Worm (Caenorhabditis elegans) whole organism, young adult: ENCODE results near the gene tig-3.

Source experiments
- C17E4.6 ChIP-seq: fragments of 200-800 bp; sonication (Bioruptor generic); IDR thresholded peaks from 2 replicates; pipeline ENCODE4 v1.3.6; 2022; ENCODE audit warnings: missing genetic modification reagents, missing genetic modification characterization, missing compliant biosample characterization
- F49E8.2 ChIP-seq: sonication (generic microtip); optimal IDR thresholded peaks from 3 replicates; lab custom pipeline; 2017; ENCODE audit warnings: missing genetic modification characterization, mild to moderate bottlenecking, missing compliant biosample characterization, antibody characterized with exemption, moderate library complexity; ENCODE audit not compliant: insufficient read depth
- ZK185.1 ChIP-seq: sonication (generic microtip); optimal IDR thresholded peaks from 2 replicates; lab custom pipeline; 2016; ENCODE audit warnings: mild to moderate bottlenecking, missing genetic modification characterization, missing compliant biosample characterization; ENCODE audit not compliant: poor library complexity, severe bottlenecking
- ceh-100 ChIP-seq: fragments of 200-800 bp; sonication (Bioruptor generic); IDR thresholded peaks from 2 replicates; pipeline ENCODE4 v1.3.6; 2022; ENCODE audit warnings: missing genetic modification reagents, missing genetic modification characterization, missing compliant biosample characterization
- dpff-1 ChIP-seq: sonication (generic microtip); optimal IDR thresholded peaks from 2 replicates; lab custom pipeline; 2017; ENCODE audit warnings: mild to moderate bottlenecking, missing genetic modification characterization, missing compliant biosample characterization
- lag-1 ChIP-seq: fragments of 200-800 bp; sonication (Bioruptor generic); IDR thresholded peaks from 2 replicates; pipeline ENCODE4 v1.3.6; 2022; ENCODE audit warnings: missing genetic modification reagents, missing genetic modification characterization, missing compliant biosample characterization
- mel-28 ChIP-seq: sonication (generic microtip); optimal IDR thresholded peaks from 2 replicates; lab custom pipeline; 2016; ENCODE audit warnings: borderline replicate concordance, mild to moderate bottlenecking, missing genetic modification characterization, missing compliant biosample characterization
- nhr-120 ChIP-seq: fragments of 200-800 bp; sonication (Bioruptor generic); IDR thresholded peaks from 2 replicates; pipeline ENCODE4 v1.3.6; 2022; ENCODE audit warnings: missing genetic modification characterization, missing compliant biosample characterization
- sdz-38 ChIP-seq: sonication (generic microtip); optimal IDR thresholded peaks from 2 replicates; lab custom pipeline; 2016; ENCODE audit warnings: missing genotype, missing genetic modification characterization, missing compliant biosample characterization
- sea-2 ChIP-seq: fragments of 200-800 bp; sonication (Bioruptor generic); IDR thresholded peaks from 2 replicates; pipeline ENCODE4 v1.3.6; 2022; ENCODE audit warnings: missing genetic modification characterization, missing compliant biosample characterization
- zim-3 ChIP-seq: sonication (generic microtip); optimal IDR thresholded peaks from 2 replicates; lab custom pipeline; 2017; ENCODE audit warnings: mild to moderate bottlenecking, missing genetic modification characterization, moderate library complexity, missing compliant biosample characterization

- TF ChIP-seq lag-1 (no peak), F49E8.2 (no peak), sea-2 (no peak), zim-3 (tag; lab: Kevin White, UChicago) (no peak), nhr-120 (GFP tag; lab: Robert Waterston, UW) (no peak), ceh-100 (GFP tag; lab: Robert Waterston, UW) (no peak), sdz-38 (tag; lab: Kevin White, UChicago) (no peak), ZK185.1 (no peak), dpff-1 (tag; lab: Kevin White, UChicago) (no peak), mel-28 (no peak), C17E4.6 (GFP tag; lab: Robert Waterston, UW) (no peak)
These were observed 4.2 kb upstream of the tig-3 start for ce11 chrII:15255801-15256200.
